Worm (Caenorhabditis elegans): Measurements from ENCODE around the gene ZC116.1.

Gene ZC116.1

DNA sequence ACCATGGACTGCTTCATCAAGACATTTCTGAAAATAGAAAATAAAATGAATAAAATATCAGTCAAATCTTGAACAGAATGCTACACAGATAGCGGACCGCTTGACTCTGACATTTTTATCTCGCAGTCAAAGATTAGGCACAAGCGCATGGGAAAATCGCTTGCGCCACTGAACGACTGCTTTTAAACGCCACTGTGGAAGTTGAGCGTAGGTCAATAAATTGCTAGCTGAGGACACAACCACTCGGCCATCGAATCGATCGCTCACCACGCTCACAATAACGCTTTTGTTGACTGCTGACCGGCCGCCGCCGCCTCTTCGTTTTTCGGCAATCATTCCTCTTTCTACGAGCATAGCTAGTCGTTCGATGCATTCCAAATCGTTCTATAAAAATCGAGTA is 12.8 kb upstream of the ZC116.1 start:
- TF ChIP-seq tbx-2 (tag; optimal IDR thresholded peaks at IDR 0.05): peak; percentile 16
- TF ChIP-seq nhr-76 (tag; optimal IDR thresholded peaks at IDR 0.05): no peak
- TF ChIP-seq fkh-2 (tag; optimal IDR thresholded peaks at IDR 0.05): no peak
- TF ChIP-seq ceh-82 (tag; optimal IDR thresholded peaks at IDR 0.05): no peak
- TF ChIP-seq nfya-1 (tag; optimal IDR thresholded peaks at IDR 0.05; ENCODE audit: insufficient read depth): peak; percentile 51
- TF ChIP-seq egl-27 (tag; optimal IDR thresholded peaks at IDR 0.05): peak; percentile 34
- TF ChIP-seq mdl-1 (tag; optimal IDR thresholded peaks at IDR 0.05): no peak
- no peak for TF ChIP-seq R02D3.7 (tag; optimal IDR thresholded peaks at IDR 0.05)
- TF ChIP-seq ZK546.5 (tag; optimal IDR thresholded peaks at IDR 0.05): no peak
- TF ChIP-seq lin-39 (tag; optimal IDR thresholded peaks at IDR 0.05): peak; percentile 57
- peak; percentile 42 for TF ChIP-seq lsy-12 (tag; optimal IDR thresholded peaks at IDR 0.05)
- no peak for TF ChIP-seq nhr-237 (tag; optimal IDR thresholded peaks at IDR 0.05)
- TF ChIP-seq egl-5 (tag; optimal IDR thresholded peaks at IDR 0.05): peak; percentile 77
- TF ChIP-seq zag-1 (tag; optimal IDR thresholded peaks at IDR 0.05): no peak
- peak; percentile 71 for TF ChIP-seq nhr-25 (tag; optimal IDR thresholded peaks at IDR 0.05)
- no peak for TF ChIP-seq nhr-67 (tag; optimal IDR thresholded peaks at IDR 0.05)
- no peak for TF ChIP-seq fos-1 (tag; optimal IDR thresholded peaks at IDR 0.05)
- TF ChIP-seq nhr-23 (tag; optimal IDR thresholded peaks at IDR 0.05): peak; percentile 56
- peak; percentile 19 for TF ChIP-seq nhr-43 (tag; optimal IDR thresholded peaks at IDR 0.05; ENCODE audit: poor library complexity, severe bottlenecking)
- peak; percentile 45 for TF ChIP-seq elt-2 (tag; optimal IDR thresholded peaks at IDR 0.05)
- peak; percentile 41 for TF ChIP-seq hmg-11 (tag; optimal IDR thresholded peaks at IDR 0.05)
- TF ChIP-seq nhr-12 (tag; optimal IDR thresholded peaks at IDR 0.05): no peak
- no peak for TF ChIP-seq fkh-10 (GFP tag; optimal IDR thresholded peaks at IDR 0.05)
- TF ChIP-seq lin-15B (tag; optimal IDR thresholded peaks at IDR 0.05): no peak

DNA sequence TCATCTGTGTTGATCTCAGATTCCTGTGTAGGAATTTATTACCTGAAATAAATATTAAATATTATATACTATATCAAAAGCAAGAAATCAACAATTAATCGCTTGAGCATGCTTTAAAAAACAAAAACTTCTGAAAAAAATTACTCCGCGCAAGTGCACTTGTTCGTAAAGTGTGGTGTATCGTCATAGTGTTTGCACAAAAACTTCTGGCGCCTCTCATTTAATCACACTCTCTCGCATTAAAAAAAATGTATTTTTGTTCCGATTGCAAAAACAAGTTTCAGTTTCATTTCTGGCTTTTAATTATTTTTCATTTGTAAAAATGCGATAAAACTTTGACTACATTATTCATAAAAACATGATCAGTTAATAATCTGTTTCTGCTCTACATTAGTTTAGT is 10.5 kb upstream of the ZC116.1 start, which contains the start of the genes C14C10.10 and ril-2:
Gene C14C10.10 (minus strand): TSS at position 19 of the 400 bp plus-strand sequence.
Gene ril-2 (minus strand): TSS at position 48 of the 400 bp plus-strand sequence.
- TF ChIP-seq nfya-1 (tag; optimal IDR thresholded peaks at IDR 0.05; ENCODE audit: insufficient read depth) (peak; percentile 34), fos-1 (tag; optimal IDR thresholded peaks at IDR 0.05) (no peak)

DNA sequence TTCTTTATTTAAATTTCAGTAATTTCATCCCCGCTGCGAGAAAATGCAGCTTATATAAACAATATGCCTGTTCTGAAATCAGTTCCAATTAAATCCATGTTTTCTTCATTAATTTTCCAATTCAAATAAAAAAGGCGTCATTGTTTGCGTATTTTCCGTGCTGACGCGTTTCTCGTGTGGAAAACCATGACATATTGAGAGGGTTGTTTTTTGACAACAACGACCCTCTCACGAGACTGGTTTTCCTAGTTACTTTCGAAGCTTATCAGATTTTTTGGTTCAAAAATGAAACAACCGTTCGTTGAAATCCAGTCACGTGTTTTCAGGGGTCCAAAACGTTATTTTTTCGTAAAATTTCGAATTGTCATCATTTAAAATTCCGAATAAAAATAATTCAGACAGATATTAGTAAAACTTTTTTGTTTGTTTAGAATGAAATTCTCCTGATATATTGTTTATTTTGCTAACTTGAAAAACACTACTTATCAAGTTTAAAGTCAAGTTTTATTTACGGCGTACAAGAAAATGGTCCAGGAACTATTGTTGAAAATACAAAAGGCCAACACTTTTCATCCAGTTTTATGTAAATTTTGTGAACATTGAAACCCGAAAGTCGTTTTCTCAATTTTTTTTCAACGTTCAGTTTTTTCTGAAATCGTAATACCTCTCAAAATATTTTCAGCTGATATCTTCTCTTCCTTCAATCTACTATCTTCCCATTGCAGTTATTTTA is 9.9 kb upstream of the ZC116.1 start, which contains the start of gene C14C10.5:
Gene C14C10.5 (plus strand): TSS at position 683 of the 733 bp plus-strand sequence.
- TF ChIP-seq lin-39 (tag; optimal IDR thresholded peaks at IDR 0.05) (no peak), ceh-28 (tag; optimal IDR thresholded peaks at IDR 0.05) (no peak), snpc-4 (tag; optimal IDR thresholded peaks at IDR 0.05) (no peak), elt-2 (tag; optimal IDR thresholded peaks at IDR 0.05) (peak; percentile 16), nhr-77 (tag; optimal IDR thresholded peaks at IDR 0.05) (no peak), nhr-67 (tag; optimal IDR thresholded peaks at IDR 0.05) (no peak), nhr-11 (tag; optimal IDR thresholded peaks at IDR 0.05) (no peak), ceh-9 (tag; optimal IDR thresholded peaks at IDR 0.05) (no peak), hmg-11 (tag; optimal IDR thresholded peaks at IDR 0.05) (peak; percentile 27), sea-2 (GFP tag; optimal IDR thresholded peaks at IDR 0.05) (no peak), pha-4 (tag; optimal IDR thresholded peaks at IDR 0.05) (peak; percentile 55), ceh-82 (tag; optimal IDR thresholded peaks at IDR 0.05) (no peak)

DNA sequence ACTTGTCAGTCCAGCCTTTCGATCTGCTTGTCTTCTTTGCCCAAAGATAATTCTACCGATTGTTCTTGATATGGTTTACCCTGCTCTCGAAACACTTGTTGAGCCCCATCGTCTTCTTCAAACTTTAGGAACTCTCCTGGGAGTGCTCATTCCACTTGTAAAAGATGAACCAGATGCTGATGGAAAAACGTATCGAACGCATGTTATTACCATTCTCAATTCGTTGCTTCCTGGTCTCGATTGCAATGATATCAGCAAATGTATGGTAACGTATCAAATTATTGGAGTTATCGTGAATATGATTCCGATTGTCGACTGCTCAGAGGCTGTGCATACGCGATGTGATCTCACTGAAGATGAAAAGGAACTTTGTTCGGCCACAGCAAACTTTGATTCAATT is 7.8 kb upstream of the ZC116.1 start:
- TF ChIP-seq nhr-77 (tag; optimal IDR thresholded peaks at IDR 0.05) (no peak), tbx-2 (tag; optimal IDR thresholded peaks at IDR 0.05) (no peak), nhr-28 (tag; optimal IDR thresholded peaks at IDR 0.05) (no peak), pqm-1 (tag; optimal IDR thresholded peaks at IDR 0.05) (no peak)

DNA sequence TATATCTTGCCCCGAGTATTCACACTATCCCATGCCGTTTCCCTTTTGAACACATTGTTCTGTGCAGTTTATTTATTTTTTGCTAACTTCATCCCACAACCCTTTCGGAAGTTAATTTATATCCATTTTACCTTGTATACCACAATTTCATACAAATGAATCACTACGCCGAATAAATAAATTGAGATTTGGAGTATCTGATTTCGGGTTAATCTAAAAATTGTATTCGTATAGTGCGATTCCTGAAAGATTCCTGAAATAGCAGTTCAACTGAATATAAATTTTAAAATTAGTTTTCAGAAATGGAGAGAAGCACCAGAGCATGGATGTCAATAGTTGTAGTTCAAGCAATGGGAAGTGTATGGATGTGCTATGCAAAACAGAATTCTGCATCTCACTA is 2.5 kb upstream of the ZC116.1 start, which contains the start of gene erg-28:
Gene erg-28 (plus strand): TSS at position 301 of the 400 bp plus-strand sequence.
- TF ChIP-seq mdl-1 (tag; optimal IDR thresholded peaks at IDR 0.05): no peak
- no peak for TF ChIP-seq nhr-67 (tag; optimal IDR thresholded peaks at IDR 0.05)
- no peak for TF ChIP-seq ceh-28 (tag; optimal IDR thresholded peaks at IDR 0.05)
- TF ChIP-seq nhr-11 (tag; optimal IDR thresholded peaks at IDR 0.05): no peak
- TF ChIP-seq ceh-9 (tag; optimal IDR thresholded peaks at IDR 0.05): no peak
- no peak for TF ChIP-seq mml-1 (tag; optimal IDR thresholded peaks at IDR 0.05)
- TF ChIP-seq ztf-11 (tag; optimal IDR thresholded peaks at IDR 0.05): no peak
- no peak for TF ChIP-seq elt-1 (tag; optimal IDR thresholded peaks at IDR 0.05)
- TF ChIP-seq aly-2 (tag; optimal IDR thresholded peaks at IDR 0.05): no peak
- TF ChIP-seq skn-1 (tag; optimal IDR thresholded peaks at IDR 0.05): no peak
- no peak for TF ChIP-seq daf-12 (tag; optimal IDR thresholded peaks at IDR 0.05)
